Worm (Caenorhabditis elegans): ENCODE data around the gene F18H3.1.

Gene F18H3.1

DNA sequence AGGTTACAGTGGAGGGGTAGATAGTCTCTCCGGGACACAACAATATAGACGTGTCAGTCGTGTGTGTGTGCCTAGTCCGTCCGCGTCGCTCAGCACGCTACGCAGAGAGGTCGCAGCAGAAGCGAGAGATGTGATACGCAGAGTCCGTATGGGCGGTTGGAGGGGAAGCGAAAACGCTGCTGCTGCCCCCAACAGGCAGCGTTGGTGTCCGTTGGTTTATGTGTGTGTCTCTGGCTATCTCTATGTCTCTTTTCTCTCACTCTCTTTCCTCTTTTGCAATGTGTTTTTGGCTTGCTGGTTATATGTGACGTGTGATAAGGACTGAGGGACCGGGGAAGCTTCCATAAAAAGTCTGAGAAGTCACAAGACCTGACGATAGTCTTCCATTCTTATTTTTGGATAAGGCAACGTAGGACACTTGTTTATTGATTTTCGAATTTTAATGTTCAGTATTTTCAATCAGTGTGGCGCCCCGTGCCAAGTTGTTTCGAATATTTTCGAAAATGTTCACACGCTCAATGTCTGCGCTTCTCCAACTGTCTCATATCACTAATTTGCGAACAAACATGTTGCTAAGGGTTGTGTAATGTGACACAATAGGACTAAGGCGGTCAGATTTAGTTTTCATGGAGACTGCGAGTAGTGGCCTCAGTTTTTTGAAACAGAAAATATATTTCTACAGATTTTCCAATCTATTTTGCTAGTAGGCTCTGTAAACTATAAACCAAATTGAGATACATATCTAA is 8.1 kb downstream of the F18H3.1 start, which contains the start of gene pab-2 (continued):
- TF ChIP-seq hrde-1 (tag; optimal IDR thresholded peaks at IDR 0.05; ENCODE audit: borderline replicate concordance) = no peak
- no peak for TF ChIP-seq tbx-9 (tag; optimal IDR thresholded peaks at IDR 0.05; ENCODE audit: borderline replicate concordance)
- TF ChIP-seq hmg-1.2 (GFP tag; IDR thresholded peaks at IDR 0.05) = peak; percentile 65
- TF ChIP-seq snpc-1.3 (tag; optimal IDR thresholded peaks at IDR 0.05; ENCODE audit: insufficient read depth) = no peak
- no peak for TF ChIP-seq attf-3 (GFP tag; conservative IDR thresholded peaks at IDR 0.05)
- TF ChIP-seq F57C9.4 (tag; optimal IDR thresholded peaks at IDR 0.05) = no peak
- TF ChIP-seq pha-4 (tag; optimal IDR thresholded peaks at IDR 0.05) = no peak
- no peak for TF ChIP-seq madf-3 (GFP tag; IDR thresholded peaks at IDR 0.05)
- peak; percentile 82 for TF ChIP-seq ztf-26 (tag; optimal IDR thresholded peaks at IDR 0.05)

DNA sequence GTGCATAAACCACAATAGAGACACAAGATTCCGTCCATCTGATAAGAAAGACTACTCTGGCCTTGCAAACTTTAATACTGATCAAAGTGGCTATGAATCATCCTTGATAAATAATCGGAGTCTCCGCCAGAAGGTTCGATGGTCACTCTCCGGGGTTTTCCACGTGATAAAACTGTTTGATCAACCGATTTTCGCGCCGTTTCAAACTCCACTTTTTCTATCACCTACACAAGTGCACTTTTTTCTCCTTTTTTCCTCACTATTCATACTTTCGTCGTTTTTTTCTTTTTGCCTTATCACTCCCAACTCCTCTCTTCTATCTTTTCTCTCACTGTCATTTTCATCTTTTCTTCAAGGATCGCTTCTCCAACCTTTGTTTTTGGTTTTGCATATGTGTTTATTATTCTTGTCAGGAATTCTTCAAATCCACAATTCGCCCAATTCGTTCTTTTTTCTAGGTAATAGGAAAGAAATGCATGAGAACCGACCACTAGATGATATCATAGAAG is 9.2 kb downstream of the F18H3.1 start, which contains the start of gene F18H3.4:
F18H3.4 (plus strand) TSS at position 459 of the 509 bp plus-strand sequence.
- TF ChIP-seq nhr-80 (tag; optimal IDR thresholded peaks at IDR 0.05) = peak; percentile 97
- peak in 1 of 2 experiments; percentile 65 for TF ChIP-seq let-607 (tag; optimal IDR thresholded peaks at IDR 0.05)
- TF ChIP-seq tlf-1 (GFP tag; optimal IDR thresholded peaks at IDR 0.05) = peak; percentile 30
- TF ChIP-seq egl-44 (GFP tag; IDR thresholded peaks at IDR 0.05) = 0 out of 2 replicates have a peak, but pooled peaks have one; percentile 67
- TF ChIP-seq madf-10 (tag; optimal IDR thresholded peaks at IDR 0.05) = peak; percentile 29
- TF ChIP-seq cebp-1 (GFP tag; IDR thresholded peaks at IDR 0.05) = no peak
- peak; percentile 75 for TF ChIP-seq cebp-1 (tag; optimal IDR thresholded peaks at IDR 0.05)
- peak; percentile 13 for TF ChIP-seq lin-54 (GFP tag; optimal IDR thresholded peaks at IDR 0.05)
- TF ChIP-seq unc-62 (GFP tag; optimal IDR thresholded peaks at IDR 0.05) = no peak
- TF ChIP-seq attf-6 (GFP tag; IDR thresholded peaks at IDR 0.05) = no peak
- TF ChIP-seq ztf-22 (GFP tag; optimal IDR thresholded peaks at IDR 0.05) = peak; percentile 80
- 0 out of 2 replicates have a peak, but pooled peaks have one; percentile 19 for TF ChIP-seq mcd-1 (GFP tag; IDR thresholded peaks at IDR 0.05)
- peak; percentile 50; the same call in 1 of the 2 replicates for TF ChIP-seq nfyb-1 (GFP tag; IDR thresholded peaks at IDR 0.05)
- peak; percentile 19 for TF ChIP-seq nhr-90 (tag; optimal IDR thresholded peaks at IDR 0.05)
- TF ChIP-seq pha-4 (tag; optimal IDR thresholded peaks at IDR 0.05) = peak; percentile 66
- peak; percentile 62; the same call in 1 of the 2 replicates for TF ChIP-seq B0336.3 (GFP tag; IDR thresholded peaks at IDR 0.05)
- peak; percentile 47 for TF ChIP-seq lin-40 (tag; optimal IDR thresholded peaks at IDR 0.05)
- no peak for TF ChIP-seq D2030.7 (GFP tag; IDR thresholded peaks at IDR 0.05)
- TF ChIP-seq ztf-26 (tag; optimal IDR thresholded peaks at IDR 0.05) = no peak
- no peak for TF ChIP-seq snpc-4 (GFP tag; optimal IDR thresholded peaks at IDR 0.05)
- TF ChIP-seq snpc-4 (tag; optimal IDR thresholded peaks at IDR 0.05) = peak in 1 of 4 experiments; percentile 14
- peak; percentile 52 for TF ChIP-seq dox-1 (GFP tag; IDR thresholded peaks at IDR 0.05)
- TF ChIP-seq lin-35 (GFP tag; optimal IDR thresholded peaks at IDR 0.05) = no peak
- peak; percentile 12 for TF ChIP-seq chd-7 (tag; optimal IDR thresholded peaks at IDR 0.05)
- TF ChIP-seq ceh-27 (GFP tag; optimal IDR thresholded peaks at IDR 0.05) = no peak
- peak; percentile 72 for TF ChIP-seq atf-7 (tag; optimal IDR thresholded peaks at IDR 0.05)
- no peak for TF ChIP-seq ztf-6 (GFP tag; IDR thresholded peaks at IDR 0.05)
- TF ChIP-seq ets-4 (GFP tag; optimal IDR thresholded peaks at IDR 0.05) = peak; percentile 4
- TF ChIP-seq K11D2.4 (GFP tag; IDR thresholded peaks at IDR 0.05) = 0 out of 2 replicates have a peak, but pooled peaks have one; percentile 41
- no peak for TF ChIP-seq F49E8.2 (tag; optimal IDR thresholded peaks at IDR 0.05; ENCODE audit: insufficient read depth)
- TF ChIP-seq hsf-1 (GFP tag; IDR thresholded peaks at IDR 0.05) = no peak
- TF ChIP-seq tbp1 (GFP tag; optimal IDR thresholded peaks at IDR 0.05) = peak; percentile 46
- no peak for TF ChIP-seq lsy-27 (tag; optimal IDR thresholded peaks at IDR 0.05; ENCODE audit: borderline replicate concordance, insufficient read depth)
- TF ChIP-seq nfya-2 (GFP tag; IDR thresholded peaks at IDR 0.05) = no peak
- TF ChIP-seq nfya-1 (tag; optimal IDR thresholded peaks at IDR 0.05; ENCODE audit: borderline replicate concordance, insufficient read depth) = no peak
